Fruit fly (Drosophila melanogaster): ENCODE data around the gene PK2-R1.

PK2-R1 gene

DNA sequence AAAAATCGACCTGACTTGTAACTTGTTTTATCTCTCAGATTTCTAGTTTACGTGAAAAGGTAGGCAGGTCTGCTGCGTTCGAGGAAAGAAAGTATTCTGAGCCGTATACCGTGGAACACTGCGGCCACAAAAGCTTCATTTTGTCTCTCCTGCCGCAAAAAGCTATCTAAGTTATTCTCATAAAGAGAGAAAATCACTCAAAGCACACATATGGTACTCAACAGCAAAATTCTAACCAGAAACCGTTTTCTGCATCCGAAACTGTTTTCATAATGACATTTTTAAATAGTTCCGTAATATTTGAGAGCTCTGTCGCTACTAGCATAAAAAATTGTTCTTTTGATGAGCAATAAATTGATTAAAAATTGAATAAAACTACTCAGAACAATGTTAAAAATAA is 41.5 kb downstream of the PK2-R1 start, which contains the start of the genes CG9813 and CG8870:
TSS of gene CG9813 (minus strand) at position 101 of the 400 bp plus-strand sequence.
TSS of gene CG8870 (plus strand) at position 168 of the 400 bp plus-strand sequence.
- TF ChIP-seq Pif1A (GFP tag; optimal IDR thresholded peaks at IDR 0.05) (no peak), CG12605 (GFP tag; IDR thresholded peaks at IDR 0.05) (no peak), Ets98B (GFP tag; IDR thresholded peaks at IDR 0.05) (no peak), CG8301 (tag; optimal IDR thresholded peaks at IDR 0.05) (no peak), Snoo (tag; optimal IDR thresholded peaks at IDR 0.05) (no peak), CG4496 (GFP tag; IDR thresholded peaks at IDR 0.05) (no peak), EcR (GFP tag; optimal IDR thresholded peaks at IDR 0.05) (no peak), D1 (tag; optimal IDR thresholded peaks at IDR 0.05) (no peak), CG32121 (GFP tag; IDR thresholded peaks at IDR 0.05) (no peak), Pif1B (GFP tag; optimal IDR thresholded peaks at IDR 0.05) (no peak), CG14655 (GFP tag; optimal IDR thresholded peaks at IDR 0.05) (no peak), CG9948 (tag; optimal IDR thresholded peaks at IDR 0.05) (no peak), CG17806 (tag; optimal IDR thresholded peaks at IDR 0.05) (no peak), fd96Ca (GFP tag; IDR thresholded peaks at IDR 0.05) (no peak)

dm6 chr3R:13381744-13382435 is 43.8 kb downstream of the PK2-R1 start, which contains the start of the genes mRpS21 and Droj2:
Gene mRpS21 (minus strand): TSS chr3R:13381809.
Gene Droj2 (plus strand): TSS chr3R:13382106.
- TF ChIP-seq D1 (tag; optimal IDR thresholded peaks at IDR 0.05): no peak
- TF ChIP-seq CG10348 (GFP tag; IDR thresholded peaks at IDR 0.05): no peak
- TF ChIP-seq CG9948 (tag; optimal IDR thresholded peaks at IDR 0.05): no peak
- TF ChIP-seq gl (tag; optimal IDR thresholded peaks at IDR 0.05): no peak
- TF ChIP-seq CG12605 (GFP tag; IDR thresholded peaks at IDR 0.05): no peak
- TF ChIP-seq CG8301 (tag; optimal IDR thresholded peaks at IDR 0.05): no peak
- TF ChIP-seq Snoo (tag; optimal IDR thresholded peaks at IDR 0.05): no peak
- TF ChIP-seq CG32121 (GFP tag; IDR thresholded peaks at IDR 0.05): no peak; the same call in 1 of the 2 replicates
- TF ChIP-seq fd96Ca (GFP tag; IDR thresholded peaks at IDR 0.05): no peak
- no peak for TF ChIP-seq rn (GFP tag; IDR thresholded peaks at IDR 0.05)
- no peak for TF ChIP-seq Pif1A (GFP tag; optimal IDR thresholded peaks at IDR 0.05)
- TF ChIP-seq CG34367 (tag; optimal IDR thresholded peaks at IDR 0.05): peak; percentile 32
- TF ChIP-seq Pif1B (GFP tag; optimal IDR thresholded peaks at IDR 0.05): no peak
- no peak for TF ChIP-seq CG14655 (GFP tag; optimal IDR thresholded peaks at IDR 0.05)
- no peak for TF ChIP-seq CG13204 (GFP tag; optimal IDR thresholded peaks at IDR 0.05)
- TF ChIP-seq EcR (GFP tag; optimal IDR thresholded peaks at IDR 0.05): no peak
- TF ChIP-seq CG4496 (GFP tag; IDR thresholded peaks at IDR 0.05): no peak
- peak; percentile 13 for TF ChIP-seq CG17806 (tag; optimal IDR thresholded peaks at IDR 0.05)
- TF ChIP-seq CG8159 (tag; optimal IDR thresholded peaks at IDR 0.05): peak; percentile 19
- peak; percentile 51 for TF ChIP-seq CG15710 (tag; optimal IDR thresholded peaks at IDR 0.05)
- TF ChIP-seq Ets98B (GFP tag; IDR thresholded peaks at IDR 0.05): peak; percentile 22; the same call in 1 of the 2 replicates

DNA sequence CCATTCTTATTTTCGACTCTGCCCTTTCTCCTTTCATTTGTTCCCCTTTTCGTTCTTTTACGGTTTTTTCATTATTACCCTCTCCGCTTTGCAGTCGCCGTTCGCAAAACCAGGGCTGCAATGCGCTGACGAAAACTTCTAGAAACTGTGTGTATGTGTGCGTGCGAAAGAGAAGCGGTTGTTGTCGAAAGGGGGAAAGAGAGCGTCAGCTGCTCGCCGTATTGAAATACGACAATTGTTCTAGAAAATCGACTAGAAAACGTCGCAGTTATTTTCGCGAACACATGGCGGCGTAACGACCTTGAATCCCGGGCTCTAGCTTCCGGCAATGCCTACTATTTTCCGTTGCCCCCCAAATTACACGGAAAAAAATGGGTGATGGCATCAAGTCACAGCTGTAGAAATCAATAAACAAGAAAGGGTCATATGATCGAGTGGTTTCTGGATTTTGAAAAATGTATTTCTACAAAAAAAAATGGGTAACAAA is 44.6 kb downstream of the PK2-R1 start:
- TF ChIP-seq CG8301 (tag; optimal IDR thresholded peaks at IDR 0.05) (no peak), CG4496 (GFP tag; IDR thresholded peaks at IDR 0.05) (0 out of 3 replicates have a peak, but pooled peaks have one; percentile 27), EcR (GFP tag; optimal IDR thresholded peaks at IDR 0.05) (peak; percentile 6), Pif1B (GFP tag; optimal IDR thresholded peaks at IDR 0.05) (no peak), CG15710 (tag; optimal IDR thresholded peaks at IDR 0.05) (peak; percentile 8), gl (tag; optimal IDR thresholded peaks at IDR 0.05) (peak; percentile 1)

DNA sequence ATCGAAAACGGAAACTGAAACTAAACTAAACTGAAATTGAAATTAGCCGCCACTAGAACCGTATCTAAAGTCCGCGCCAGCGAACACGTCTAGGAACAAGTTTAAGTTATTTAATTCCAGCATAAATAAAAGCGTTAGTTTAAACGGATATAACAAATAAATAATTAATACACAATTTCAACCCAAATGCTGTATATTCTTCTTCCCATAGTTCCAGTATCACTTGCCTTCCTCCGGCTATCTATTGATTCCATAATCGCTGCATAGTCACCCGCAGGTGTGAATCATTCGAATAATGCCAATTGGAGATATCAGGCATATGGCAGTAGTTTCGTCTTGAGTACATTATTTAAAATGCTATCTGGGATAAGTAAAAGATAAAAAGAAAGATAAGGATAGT is 47.0 kb downstream of the PK2-R1 start:
- TF ChIP-seq CG8159 (tag; optimal IDR thresholded peaks at IDR 0.05) (no peak), Snoo (tag; optimal IDR thresholded peaks at IDR 0.05) (no peak), CG32121 (GFP tag; IDR thresholded peaks at IDR 0.05) (no peak), CG10348 (GFP tag; IDR thresholded peaks at IDR 0.05) (no peak), fd96Ca (GFP tag; IDR thresholded peaks at IDR 0.05) (no peak), CG9948 (tag; optimal IDR thresholded peaks at IDR 0.05) (no peak), gl (tag; optimal IDR thresholded peaks at IDR 0.05) (no peak), CG8301 (tag; optimal IDR thresholded peaks at IDR 0.05) (no peak), Pif1B (GFP tag; optimal IDR thresholded peaks at IDR 0.05) (no peak), D1 (tag; optimal IDR thresholded peaks at IDR 0.05) (no peak), Pif1A (GFP tag; optimal IDR thresholded peaks at IDR 0.05) (no peak), CG12605 (GFP tag; IDR thresholded peaks at IDR 0.05) (no peak), Ets98B (GFP tag; IDR thresholded peaks at IDR 0.05) (no peak), EcR (GFP tag; optimal IDR thresholded peaks at IDR 0.05) (no peak), CG17806 (tag; optimal IDR thresholded peaks at IDR 0.05) (no peak), CG13204 (GFP tag; optimal IDR thresholded peaks at IDR 0.05) (no peak), CG4496 (GFP tag; IDR thresholded peaks at IDR 0.05) (no peak)

DNA sequence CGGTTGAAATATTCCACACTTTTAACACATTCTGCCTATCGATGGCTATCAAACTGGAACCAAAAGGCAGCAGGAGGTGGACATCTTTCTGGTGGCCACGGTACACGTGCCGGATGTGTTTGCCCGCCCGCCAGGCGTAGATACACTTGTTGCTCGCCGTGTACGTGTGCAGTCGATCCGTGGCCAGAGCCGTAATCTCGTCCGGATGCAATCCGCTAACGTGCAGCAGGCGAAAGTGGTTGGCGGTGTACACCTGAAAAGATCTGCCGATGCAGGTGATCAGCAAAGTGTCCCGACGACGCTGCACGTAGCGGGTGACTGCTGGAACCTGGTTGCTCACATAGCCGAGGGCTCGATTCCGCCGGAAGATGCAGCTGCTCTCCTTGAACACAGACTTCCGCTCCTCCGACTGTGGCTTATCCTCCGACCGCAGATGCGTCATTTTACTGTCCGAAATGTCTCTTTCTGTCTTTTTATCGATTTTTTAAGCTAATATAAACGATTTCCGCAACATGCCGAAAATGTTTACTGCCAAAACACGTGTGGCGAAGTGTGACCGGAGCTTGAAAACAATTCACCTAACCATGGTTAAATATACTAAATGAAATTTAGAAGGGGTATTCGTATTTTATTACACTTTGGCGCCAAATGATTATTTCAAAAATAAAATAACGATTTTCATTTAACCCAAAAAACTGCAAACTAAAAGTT is 50.2 kb downstream of the PK2-R1 start, which contains the start of gene CG9799:
TSS of gene CG9799 (minus strand) at position 550 of the 711 bp plus-strand sequence.
- TF ChIP-seq rn (GFP tag; IDR thresholded peaks at IDR 0.05): no peak
- no peak for TF ChIP-seq CG4496 (GFP tag; IDR thresholded peaks at IDR 0.05)
- no peak for TF ChIP-seq Ets98B (GFP tag; IDR thresholded peaks at IDR 0.05)
- TF ChIP-seq CG14655 (GFP tag; optimal IDR thresholded peaks at IDR 0.05): no peak
- TF ChIP-seq CG15710 (tag; optimal IDR thresholded peaks at IDR 0.05): no peak
- no peak for TF ChIP-seq CG32121 (GFP tag; IDR thresholded peaks at IDR 0.05)
- no peak for TF ChIP-seq CG9948 (tag; optimal IDR thresholded peaks at IDR 0.05)
- no peak for TF ChIP-seq D1 (tag; optimal IDR thresholded peaks at IDR 0.05)
- TF ChIP-seq fd96Ca (GFP tag; IDR thresholded peaks at IDR 0.05): no peak
- TF ChIP-seq CG10348 (GFP tag; IDR thresholded peaks at IDR 0.05): no peak
- TF ChIP-seq CG34367 (tag; optimal IDR thresholded peaks at IDR 0.05): no peak
